Worm (Caenorhabditis elegans) whole organism, midembryonic: Measurements from ENCODE around the gene ung-1.

Source experiments
- T22C8.4 ChIP-seq: fragments of 200-800 bp; sonication (Bioruptor generic); IDR thresholded peaks from 2 replicates; pipeline ENCODE4 v1.3.6; 2022; ENCODE audit warnings: missing genetic modification characterization, missing compliant biosample characterization
- cog-1 ChIP-seq: sonication (generic microtip); optimal IDR thresholded peaks from 2 replicates; lab custom pipeline; 2016; ENCODE audit warnings: missing genetic modification characterization, missing compliant biosample characterization
- flt-1 ChIP-seq: fragments of 200-800 bp; sonication (Bioruptor generic); IDR thresholded peaks from 2 replicates; pipeline ENCODE4 v1.3.6; 2022; ENCODE audit warnings: missing genetic modification characterization, missing compliant biosample characterization
- klf-2 ChIP-seq: fragments of 200-800 bp; sonication (Bioruptor generic); conservative IDR thresholded peaks from 2 replicates; pipeline ENCODE4 v1.3.6; 2022; ENCODE audit warnings: missing genetic modification reagents, missing genetic modification characterization, missing compliant biosample characterization
- med-1 ChIP-seq: sonication (generic microtip); optimal IDR thresholded peaks from 2 replicates; lab custom pipeline; 2017; ENCODE audit warnings: missing genetic modification characterization, mild to moderate bottlenecking, missing compliant biosample characterization, antibody characterized with exemption, missing genetic modification reagents; ENCODE audit not compliant: insufficient read depth
- ref-1 ChIP-seq: fragments of 200-800 bp; sonication (Bioruptor generic); conservative IDR thresholded peaks from 2 replicates; pipeline ENCODE4 v1.3.6; 2022; ENCODE audit warnings: missing genetic modification reagents, missing genetic modification characterization, missing compliant biosample characterization
- tab-1 ChIP-seq: fragments of 200-800 bp; sonication (Bioruptor generic); IDR thresholded peaks from 2 replicates; pipeline ENCODE4 v1.3.6; 2022; ENCODE audit warnings: missing genetic modification characterization, missing compliant biosample characterization
- ztf-23 ChIP-seq: fragments of 200-800 bp; sonication (Bioruptor generic); IDR thresholded peaks from 2 replicates; pipeline ENCODE4 v1.3.6; 2022; ENCODE audit warnings: missing genetic modification reagents, missing genetic modification characterization, missing compliant biosample characterization
- ztf-29 ChIP-seq: fragments of 200-800 bp; sonication (Bioruptor generic); IDR thresholded peaks from 2 replicates; pipeline ENCODE4 v1.3.6; 2022; ENCODE audit warnings: missing genetic modification reagents, missing genetic modification characterization, missing compliant biosample characterization

The ung-1 gene

ce11 chrIII:12009764-12010163, 35.9 kb upstream of the ung-1 start:
- no peak for TF ChIP-seq tab-1 (GFP tag; lab: Robert Waterston, UW)
- TF ChIP-seq ztf-23, result no peak
- no peak for TF ChIP-seq flt-1 (GFP tag; lab: Robert Waterston, UW)
- TF ChIP-seq klf-2 (GFP tag; lab: Robert Waterston, UW), result no peak
- TF ChIP-seq ref-1, result no peak
- no peak for TF ChIP-seq cog-1 (tag; lab: Kevin White, UChicago)
- TF ChIP-seq ztf-29 (GFP tag; lab: Robert Waterston, UW), result no peak
- TF ChIP-seq med-1 (GFP tag; lab: Kevin White, UChicago), result no peak
- no peak for TF ChIP-seq T22C8.4 (GFP tag; lab: Robert Waterston, UW)

- TF ChIP-seq cog-1 (tag; lab: Kevin White, UChicago) (no peak), ref-1 (no peak), ztf-29 (GFP tag; lab: Robert Waterston, UW) (no peak), med-1 (GFP tag; lab: Kevin White, UChicago) (no peak), T22C8.4 (GFP tag; lab: Robert Waterston, UW) (no peak), tab-1 (GFP tag; lab: Robert Waterston, UW) (no peak), klf-2 (GFP tag; lab: Robert Waterston, UW) (no peak), flt-1 (GFP tag; lab: Robert Waterston, UW) (no peak), ztf-23 (no peak)
These were observed 35.4 kb upstream of the ung-1 start for ce11 chrIII:12009321-12009720.

- TF ChIP-seq ztf-23, result no peak
- no peak for TF ChIP-seq cog-1 (tag; lab: Kevin White, UChicago)
- TF ChIP-seq flt-1 (GFP tag; lab: Robert Waterston, UW), result no peak
- TF ChIP-seq tab-1 (GFP tag; lab: Robert Waterston, UW), result no peak
- no peak for TF ChIP-seq T22C8.4 (GFP tag; lab: Robert Waterston, UW)
- no peak for TF ChIP-seq klf-2 (GFP tag; lab: Robert Waterston, UW)
- TF ChIP-seq ztf-29 (GFP tag; lab: Robert Waterston, UW), result no peak
- TF ChIP-seq med-1 (GFP tag; lab: Kevin White, UChicago), result no peak
These were observed 29.4 kb upstream of the ung-1 start for ce11 chrIII:12003264-12003663.

- no peak for TF ChIP-seq flt-1 (GFP tag; lab: Robert Waterston, UW)
- no peak for TF ChIP-seq ztf-29 (GFP tag; lab: Robert Waterston, UW)
- TF ChIP-seq med-1 (GFP tag; lab: Kevin White, UChicago), result no peak
- TF ChIP-seq ztf-23, result no peak
- no peak for TF ChIP-seq T22C8.4 (GFP tag; lab: Robert Waterston, UW)
- no peak for TF ChIP-seq cog-1 (tag; lab: Kevin White, UChicago)
- TF ChIP-seq ref-1, result no peak
- no peak for TF ChIP-seq klf-2 (GFP tag; lab: Robert Waterston, UW)
- no peak for TF ChIP-seq tab-1 (GFP tag; lab: Robert Waterston, UW)
These were observed 29.0 kb upstream of the ung-1 start, which contains the start of gene Y56A3A.33 for ce11 chrIII:12002850-12003249. Gene Y56A3A.33 (minus strand): TSS chrIII:12002950.

ce11 chrIII:11999543-11999942, 25.6 kb upstream of the ung-1 start:
- TF ChIP-seq cog-1 (tag; lab: Kevin White, UChicago) (no peak), ztf-23 (no peak), ref-1 (no peak), ztf-29 (GFP tag; lab: Robert Waterston, UW) (no peak), klf-2 (GFP tag; lab: Robert Waterston, UW) (no peak), T22C8.4 (GFP tag; lab: Robert Waterston, UW) (no peak), med-1 (GFP tag; lab: Kevin White, UChicago) (no peak), tab-1 (GFP tag; lab: Robert Waterston, UW) (no peak), flt-1 (GFP tag; lab: Robert Waterston, UW) (no peak)

- TF ChIP-seq klf-2 (GFP tag; lab: Robert Waterston, UW), result no peak
- TF ChIP-seq med-1 (GFP tag; lab: Kevin White, UChicago), result no peak
- no peak for TF ChIP-seq ref-1
These were observed 21.9 kb upstream of the ung-1 start for ce11 chrIII:11995783-11996182.

- TF ChIP-seq ztf-29 (GFP tag; lab: Robert Waterston, UW) (no peak), ref-1 (no peak), T22C8.4 (GFP tag; lab: Robert Waterston, UW) (no peak), tab-1 (GFP tag; lab: Robert Waterston, UW) (no peak), flt-1 (GFP tag; lab: Robert Waterston, UW) (no peak), klf-2 (GFP tag; lab: Robert Waterston, UW) (no peak), med-1 (GFP tag; lab: Kevin White, UChicago) (no peak), ztf-23 (no peak), cog-1 (tag; lab: Kevin White, UChicago) (no peak)
These were observed 17.9 kb upstream of the ung-1 start for ce11 chrIII:11991654-11992292.

ce11 chrIII:11989823-11990222, 15.9 kb upstream of the ung-1 start, which contains the start of gene wah-1:
Gene wah-1 (plus strand): TSS chrIII:11990167.
- no peak for TF ChIP-seq flt-1 (GFP tag; lab: Robert Waterston, UW)
- TF ChIP-seq ztf-29 (GFP tag; lab: Robert Waterston, UW), result no peak
- no peak for TF ChIP-seq klf-2 (GFP tag; lab: Robert Waterston, UW)
- TF ChIP-seq T22C8.4 (GFP tag; lab: Robert Waterston, UW), result no peak
- no peak for TF ChIP-seq ztf-23
- TF ChIP-seq tab-1 (GFP tag; lab: Robert Waterston, UW), result no peak
- TF ChIP-seq med-1 (GFP tag; lab: Kevin White, UChicago), result no peak
- no peak for TF ChIP-seq cog-1 (tag; lab: Kevin White, UChicago)

ce11 chrIII:11985066-11985465, 11.2 kb upstream of the ung-1 start:
- TF ChIP-seq ref-1 (no peak), klf-2 (GFP tag; lab: Robert Waterston, UW) (no peak), tab-1 (GFP tag; lab: Robert Waterston, UW) (no peak), cog-1 (tag; lab: Kevin White, UChicago) (no peak), flt-1 (GFP tag; lab: Robert Waterston, UW) (no peak), med-1 (GFP tag; lab: Kevin White, UChicago) (no peak), ztf-23 (no peak), T22C8.4 (GFP tag; lab: Robert Waterston, UW) (no peak), ztf-29 (GFP tag; lab: Robert Waterston, UW) (no peak)
